Worm (Caenorhabditis elegans) whole organism, late embryonic: ENCODE data around the gene fbxb-2.

Experiments used
- gmeb-2 ChIP-seq: sonication (generic microtip); optimal IDR thresholded peaks from 2 replicates; lab custom pipeline; 2016; ENCODE audit warnings: missing genetic modification characterization, inconsistent platforms, missing compliant biosample characterization
- hlh-30 ChIP-seq: sonication (generic microtip); optimal IDR thresholded peaks from 2 replicates; lab custom pipeline; 2017; ENCODE audit warnings: antibody characterized with exemption, missing genetic modification characterization, missing compliant biosample characterization; ENCODE audit not compliant: insufficient read depth
- nhr-232 ChIP-seq: sonication (generic microtip); optimal IDR thresholded peaks from 2 replicates; lab custom pipeline; 2016; ENCODE audit warnings: missing genetic modification characterization, missing compliant biosample characterization
- pag-3 ChIP-seq: sonication (generic microtip); optimal IDR thresholded peaks from 2 replicates; lab custom pipeline; 2016; ENCODE audit warnings: missing compliant biosample characterization, missing genetic modification characterization, borderline replicate concordance
- rnt-1 ChIP-seq: sonication (generic microtip); optimal IDR thresholded peaks from 2 replicates; lab custom pipeline; 2016; ENCODE audit warnings: missing genetic modification characterization, missing compliant biosample characterization

DNA sequence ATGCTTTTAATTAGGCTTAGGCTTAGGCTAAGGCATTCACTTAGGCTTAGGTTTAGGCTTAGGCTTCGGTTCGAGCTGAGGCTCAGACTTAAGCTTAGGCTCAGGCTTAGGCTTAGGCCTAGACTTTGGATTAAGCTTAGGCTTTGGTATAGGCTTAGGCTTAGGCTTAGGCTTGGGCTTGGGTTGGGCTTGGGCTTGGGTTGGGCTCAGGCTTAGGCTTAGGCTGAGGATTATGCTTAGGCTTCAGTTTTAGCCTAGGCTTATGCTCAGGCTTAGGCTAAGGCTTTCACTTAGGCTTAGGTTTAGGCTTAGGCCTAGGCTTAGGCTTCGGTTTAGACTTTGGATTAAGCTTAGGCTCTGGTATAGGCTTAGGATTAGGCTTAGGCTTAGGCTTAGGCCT is 5.9 kb downstream of the fbxb-2 start:
- TF ChIP-seq nhr-232 (tag; lab: Kevin White, UChicago) (no peak), rnt-1 (no peak), pag-3 (tag; lab: Kevin White, UChicago) (no peak), hlh-30 (no peak), gmeb-2 (tag; lab: Kevin White, UChicago) (no peak)
